Worm (Caenorhabditis elegans) whole organism, L4 larva: ENCODE results near the gene fbxb-55.

ENCODE experiments used
- D1046.2 ChIP-seq: fragments of 200-800 bp; sonication (Bioruptor generic); IDR thresholded peaks from 2 replicates; pipeline ENCODE4 v1.3.6; 2022; ENCODE audit warnings: missing genetic modification characterization, missing compliant biosample characterization
- F10B5.3 ChIP-seq: sonication (generic microtip); optimal IDR thresholded peaks from 2 replicates; lab custom pipeline; 2016; ENCODE audit warnings: mild to moderate bottlenecking, missing genetic modification characterization, missing compliant biosample characterization
- F37D6.2 ChIP-seq: sonication (generic microtip); optimal IDR thresholded peaks from 2 replicates; lab custom pipeline; 2016; ENCODE audit warnings: mild to moderate bottlenecking, missing genetic modification characterization, missing compliant biosample characterization
- F44E2.7 ChIP-seq: fragments of 200-800 bp; sonication (Bioruptor generic); IDR thresholded peaks from 2 replicates; pipeline ENCODE4 v2.1.2; 2022; ENCODE audit warnings: missing genetic modification characterization, missing compliant biosample characterization
- R02D3.7 ChIP-seq: fragments of 150-350 bp; sonication (generic microtip); optimal IDR thresholded peaks from 3 replicates; lab custom pipeline; 2014; ENCODE audit warnings: missing biosample characterization, missing genetic modification characterization
- Y48G9A.11 ChIP-seq: fragments of 200-800 bp; sonication (Bioruptor generic); IDR thresholded peaks from 2 replicates; pipeline ENCODE4 v1.3.6; 2022; ENCODE audit warnings: missing genetic modification reagents, missing genetic modification characterization, missing compliant biosample characterization
- Y75B8A.6 ChIP-seq: fragments of 200-800 bp; sonication (Bioruptor generic); IDR thresholded peaks from 2 replicates; pipeline ENCODE4 v1.3.6; 2022; ENCODE audit warnings: missing genetic modification reagents, missing genetic modification characterization, missing compliant biosample characterization
- aha-1 ChIP-seq: fragments of 150-350 bp; peaks from one replicate; lab custom pipeline; 2014; ENCODE audit warnings: missing biosample characterization, missing genetic modification characterization
- aly-2 ChIP-seq: sonication (generic microtip); optimal IDR thresholded peaks from 2 replicates; lab custom pipeline; 2018; ENCODE audit warnings: missing biosample characterization, missing genetic modification characterization
- ctbp-1 ChIP-seq: fragments of 200-800 bp; sonication (Bioruptor generic); IDR thresholded peaks from 2 replicates; pipeline ENCODE4 v1.3.6; 2022; ENCODE audit warnings: missing genetic modification reagents, missing genetic modification characterization, missing compliant biosample characterization
- daf-12 ChIP-seq: fragments of 150-350 bp; optimal IDR thresholded peaks from 2 replicates; lab custom pipeline; 2014; ENCODE audit warnings: missing biosample characterization, missing genetic modification reagents, missing genetic modification characterization
- daf-19 ChIP-seq: fragments of 200-800 bp; sonication (Bioruptor generic); conservative IDR thresholded peaks from 2 replicates; pipeline ENCODE4 v1.3.6; 2022; ENCODE audit warnings: missing genetic modification characterization, missing compliant biosample characterization
- dmd-8 ChIP-seq: fragments of 200-800 bp; sonication (Bioruptor generic); IDR thresholded peaks from 2 replicates; pipeline ENCODE4 v1.3.6; 2022; ENCODE audit warnings: missing genetic modification characterization, missing compliant biosample characterization
- dmd-9 ChIP-seq: fragments of 200-800 bp; sonication (Bioruptor generic); IDR thresholded peaks from 2 replicates; pipeline ENCODE4 v1.3.6; 2022; ENCODE audit warnings: missing genetic modification reagents, missing genetic modification characterization, missing compliant biosample characterization
- dve-1 ChIP-seq: sonication (generic microtip); optimal IDR thresholded peaks from 2 replicates; lab custom pipeline; 2017; ENCODE audit warnings: antibody characterized with exemption, mild to moderate bottlenecking, missing genetic modification characterization, missing compliant biosample characterization; ENCODE audit not compliant: insufficient read depth
- fkh-10 ChIP-seq: fragments of 150-350 bp; optimal IDR thresholded peaks from 2 replicates; lab custom pipeline; 2014; ENCODE audit warnings: missing biosample characterization, missing genetic modification reagents, missing genetic modification characterization
- fos-1 ChIP-seq: fragments of 150-350 bp; optimal IDR thresholded peaks from 2 replicates; lab custom pipeline; 2014; ENCODE audit warnings: missing biosample characterization, missing genetic modification characterization
- hif-1 ChIP-seq, 2 experiments: sonication (generic microtip); optimal IDR thresholded peaks; 2 replicates each; lab custom pipeline; 2016 to 2017; ENCODE audit warnings: missing compliant biosample characterization in 2 of 2, missing genetic modification characterization in 2 of 2, missing genetic modification reagents in 2 of 2, missing genotype in 2 of 2, mild to moderate bottlenecking in 1 of 2
- hlh-11 ChIP-seq: fragments of 200-800 bp; sonication (Bioruptor generic); optimal IDR thresholded peaks from 2 replicates; lab custom pipeline; 2018; ENCODE audit warnings: mild to moderate bottlenecking, missing genetic modification characterization, missing compliant biosample characterization
- hlh-30 ChIP-seq: sonication (generic microtip); optimal IDR thresholded peaks from 2 replicates; lab custom pipeline; 2017; ENCODE audit warnings: antibody characterized with exemption, mild to moderate bottlenecking, missing genetic modification characterization, missing compliant biosample characterization; ENCODE audit not compliant: insufficient read depth
- hmg-1.1 ChIP-seq: fragments of 200-800 bp; sonication (Bioruptor generic); IDR thresholded peaks from 2 replicates; pipeline ENCODE4 v1.3.6; 2022; ENCODE audit warnings: missing genetic modification reagents, missing genetic modification characterization, missing compliant biosample characterization
- jun-1 ChIP-seq: fragments of 150-350 bp; optimal IDR thresholded peaks from 2 replicates; lab custom pipeline; 2014; ENCODE audit warnings: missing biosample characterization, missing genetic modification reagents, missing genetic modification characterization
- lim-7 ChIP-seq: fragments of 200-800 bp; sonication (Bioruptor generic); IDR thresholded peaks from 2 replicates; pipeline ENCODE4 v1.3.6; 2022; ENCODE audit warnings: missing genetic modification characterization, missing compliant biosample characterization
- lin-13 ChIP-seq: fragments of 150-350 bp; optimal IDR thresholded peaks from 2 replicates; lab custom pipeline; 2014; ENCODE audit warnings: missing biosample characterization, missing genetic modification reagents, missing genetic modification characterization
- lin-29 ChIP-seq: fragments of 200-800 bp; sonication (Bioruptor generic); IDR thresholded peaks from 2 replicates; pipeline ENCODE4 v1.3.6; 2022; ENCODE audit warnings: missing genetic modification reagents, missing genetic modification characterization, missing compliant biosample characterization
- lir-3 ChIP-seq: sonication (generic microtip); optimal IDR thresholded peaks from 2 replicates; lab custom pipeline; 2016; ENCODE audit warnings: mild to moderate bottlenecking, missing genetic modification characterization, missing compliant biosample characterization
- madf-5 ChIP-seq, 2 experiments: fragments of 200-800 bp; sonication (Bioruptor generic); IDR thresholded peaks; 2 replicates each; pipeline ENCODE4 v1.3.6; 2022; ENCODE audit warnings: missing compliant biosample characterization in 2 of 2, missing genetic modification characterization in 2 of 2
- mdt-29 ChIP-seq: fragments of 200-800 bp; sonication (Bioruptor generic); IDR thresholded peaks from 2 replicates; pipeline ENCODE4 v1.3.6; 2022; ENCODE audit warnings: missing genetic modification reagents, missing genetic modification characterization, missing compliant biosample characterization
- mes-2 ChIP-seq: sonication (generic microtip); optimal IDR thresholded peaks from 2 replicates; lab custom pipeline; 2016; ENCODE audit warnings: missing genotype, mild to moderate bottlenecking, missing genetic modification characterization, missing compliant biosample characterization; ENCODE audit not compliant: poor library complexity, severe bottlenecking
- mxl-2 ChIP-seq: fragments of 200-800 bp; sonication (Bioruptor generic); conservative IDR thresholded peaks from 2 replicates; pipeline ENCODE4 v1.3.6; 2022; ENCODE audit warnings: missing genetic modification reagents, missing genetic modification characterization, missing compliant biosample characterization
- mxl-3 ChIP-seq: fragments of 200-800 bp; sonication (Bioruptor generic); optimal IDR thresholded peaks from 2 replicates; lab custom pipeline; 2018; ENCODE audit warnings: mild to moderate bottlenecking, missing genetic modification characterization, missing compliant biosample characterization
- nhr-10 ChIP-seq: fragments of 150-350 bp; optimal IDR thresholded peaks from 2 replicates; lab custom pipeline; 2014; ENCODE audit warnings: missing biosample characterization, missing genetic modification characterization
- nhr-102 ChIP-seq: sonication (generic microtip); optimal IDR thresholded peaks from 2 replicates; lab custom pipeline; 2016; ENCODE audit warnings: mild to moderate bottlenecking, missing genetic modification characterization, moderate library complexity, missing compliant biosample characterization
- nhr-11 ChIP-seq: fragments of 150-350 bp; optimal IDR thresholded peaks from 2 replicates; lab custom pipeline; 2014; ENCODE audit warnings: missing biosample characterization, missing genetic modification characterization
- nhr-111 ChIP-seq: fragments of 200-800 bp; sonication (Bioruptor generic); optimal IDR thresholded peaks from 2 replicates; lab custom pipeline; 2018; ENCODE audit warnings: mild to moderate bottlenecking, missing genetic modification characterization, missing compliant biosample characterization
- nhr-237 ChIP-seq: sonication (generic microtip); optimal IDR thresholded peaks from 2 replicates; lab custom pipeline; 2017; ENCODE audit warnings: missing biosample characterization, missing genetic modification characterization
- nhr-41 ChIP-seq: fragments of 200-800 bp; sonication (Bioruptor generic); IDR thresholded peaks from 2 replicates; pipeline ENCODE4 v1.3.6; 2022; ENCODE audit warnings: missing genetic modification reagents, missing genetic modification characterization, missing compliant biosample characterization
- nhr-6 ChIP-seq: fragments of 150-350 bp; optimal IDR thresholded peaks from 2 replicates; lab custom pipeline; 2014; ENCODE audit warnings: missing biosample characterization, missing genetic modification characterization
- nhr-77 ChIP-seq: fragments of 150-350 bp; optimal IDR thresholded peaks from 2 replicates; lab custom pipeline; 2014; ENCODE audit warnings: missing biosample characterization, missing genetic modification characterization
- pha-4 ChIP-seq, 2 experiments: fragments of 150-350 bp in 1 of 2; fragments of 200-800 bp in 1 of 2; sonication (Bioruptor generic) in 1 of 2; IDR thresholded peaks in 1 of 2; optimal IDR thresholded peaks in 1 of 2; 2 replicates each; pipeline versions ENCODE4 v1.3.6 to Lab custom; 2014 to 2022; ENCODE audit warnings: missing genetic modification characterization in 2 of 2, missing genetic modification reagents in 2 of 2, missing biosample characterization in 1 of 2, missing compliant biosample characterization in 1 of 2
- php-3 ChIP-seq: fragments of 200-800 bp; sonication (Bioruptor generic); IDR thresholded peaks from 2 replicates; pipeline ENCODE4 v1.3.6; 2022; ENCODE audit warnings: missing genetic modification reagents, missing genetic modification characterization, missing compliant biosample characterization
- saeg-2 ChIP-seq: fragments of 200-800 bp; sonication (Bioruptor generic); IDR thresholded peaks from 2 replicates; pipeline ENCODE4 v1.3.6; 2022; ENCODE audit warnings: missing genetic modification reagents, missing genetic modification characterization, missing compliant biosample characterization
- sdz-12 ChIP-seq: fragments of 200-800 bp; sonication (Bioruptor generic); optimal IDR thresholded peaks from 2 replicates; lab custom pipeline; 2018; ENCODE audit warnings: mild to moderate bottlenecking, missing genetic modification characterization, missing compliant biosample characterization
- snpc-1.2 ChIP-seq: fragments of 200-800 bp; sonication (Bioruptor generic); IDR thresholded peaks from 2 replicates; pipeline ENCODE4 v1.3.6; 2022; ENCODE audit warnings: missing genetic modification reagents, missing genetic modification characterization, missing compliant biosample characterization
- snpc-4 ChIP-seq: fragments of 150-350 bp; optimal IDR thresholded peaks from 2 replicates; lab custom pipeline; 2014; ENCODE audit warnings: missing biosample characterization, missing genetic modification characterization
- tra-1 ChIP-seq: fragments of 200-800 bp; sonication (Bioruptor generic); IDR thresholded peaks from 2 replicates; pipeline ENCODE4 v1.3.6; 2022; ENCODE audit warnings: missing genetic modification reagents, missing genetic modification characterization, missing compliant biosample characterization
- unc-130 ChIP-seq: sonication (generic microtip); optimal IDR thresholded peaks from 2 replicates; lab custom pipeline; 2016; ENCODE audit warnings: missing genetic modification reagents, missing genetic modification characterization, missing compliant biosample characterization
- zag-1 ChIP-seq: fragments of 150-350 bp; optimal IDR thresholded peaks from 2 replicates; lab custom pipeline; 2014; ENCODE audit warnings: missing biosample characterization, missing genetic modification characterization
- zfp-2 ChIP-seq: sonication (generic microtip); optimal IDR thresholded peaks from 2 replicates; lab custom pipeline; 2016; ENCODE audit warnings: mild to moderate bottlenecking, missing genetic modification characterization, missing compliant biosample characterization
- zip-11 ChIP-seq: fragments of 200-800 bp; sonication (Bioruptor generic); IDR thresholded peaks from 2 replicates; pipeline ENCODE4 v1.3.6; 2022; ENCODE audit warnings: missing genetic modification characterization, missing compliant biosample characterization
- zip-2 ChIP-seq: fragments of 150-350 bp; optimal IDR thresholded peaks from 2 replicates; lab custom pipeline; 2014; ENCODE audit warnings: missing biosample characterization, missing genetic modification characterization
- ztf-7 ChIP-seq: fragments of 150-350 bp; optimal IDR thresholded peaks from 2 replicates; lab custom pipeline; 2014; ENCODE audit warnings: missing biosample characterization, missing genetic modification characterization

fbxb-55 gene

DNA sequence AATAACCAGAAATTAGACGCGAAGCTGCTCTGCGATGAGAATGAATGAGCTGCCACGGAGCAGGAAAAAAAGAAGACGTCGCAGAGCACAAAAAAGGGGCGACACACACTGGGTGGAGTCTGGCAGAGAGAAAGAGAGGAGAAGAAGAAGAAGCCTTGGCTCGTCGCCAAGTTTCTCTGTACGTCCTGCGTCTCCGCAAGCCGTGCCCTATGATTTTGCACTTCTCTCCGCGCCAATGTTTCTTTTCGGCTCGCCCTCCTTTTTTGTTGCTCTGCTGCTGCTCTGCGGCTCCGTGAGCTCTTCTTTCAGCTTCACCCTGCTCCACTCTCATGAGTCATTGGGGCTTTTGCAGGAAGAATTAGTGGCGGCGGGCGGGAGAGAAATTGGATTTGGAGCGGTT, 33.7 kb upstream of the fbxb-55 start, which contains the start of gene hlh-30 (continued):
- TF ChIP-seq fos-1 (tag; lab: Kevin White, UChicago) (no peak), lin-29 (GFP tag; lab: Robert Waterston, UW) (no peak), saeg-2 (GFP tag; lab: Robert Waterston, UW) (no peak), nhr-102 (tag; lab: Kevin White, UChicago) (no peak), fkh-10 (peak; percentile 30), zfp-2 (no peak), daf-19 (GFP tag; lab: Robert Waterston, UW) (no peak), lim-7 (GFP tag; lab: Robert Waterston, UW) (0 out of 2 replicates have a peak, but pooled peaks have one; percentile 25), dve-1 (peak; percentile 29), nhr-77 (tag; lab: Kevin White, UChicago) (no peak), nhr-6 (tag; lab: Kevin White, UChicago) (peak; percentile 20), unc-130 (GFP tag; lab: Kevin White, UChicago) (no peak), F10B5.3 (no peak), mxl-3 (GFP tag; lab: Kevin White, UChicago) (no peak), aly-2 (tag; lab: Kevin White, UChicago) (no peak), hlh-11 (tag; lab: Kevin White, UChicago) (peak; percentile 47), lin-13 (GFP tag; lab: Kevin White, UChicago) (no peak), zag-1 (tag; lab: Kevin White, UChicago) (no peak), D1046.2 (GFP tag; lab: Robert Waterston, UW) (no peak), mxl-2 (no peak), madf-5 (GFP tag; IDR thresholded peaks at IDR 0.05; lab: Robert Waterston, UW) (no peak), snpc-1.2 (GFP tag; lab: Robert Waterston, UW) (no peak), snpc-4 (tag; lab: Kevin White, UChicago) (no peak), ztf-7 (tag; lab: Kevin White, UChicago) (no peak), ctbp-1 (GFP tag; lab: Robert Waterston, UW) (peak; percentile 76), sdz-12 (no peak), jun-1 (no peak), nhr-111 (GFP tag; lab: Kevin White, UChicago) (no peak), Y75B8A.6 (no peak), mes-2 (tag; lab: Kevin White, UChicago) (peak; percentile 11), R02D3.7 (no peak), zip-11 (no peak), Y48G9A.11 (GFP tag; lab: Robert Waterston, UW) (no peak), pha-4 (GFP tag; IDR thresholded peaks at IDR 0.05; lab: Robert Waterston, UW) (0 out of 2 replicates have a peak, but pooled peaks have one; percentile 7), pha-4 (tag; optimal IDR thresholded peaks at IDR 0.05; lab: Kevin White, UChicago) (no peak), nhr-237 (tag; lab: Kevin White, UChicago) (no peak), mdt-29 (GFP tag; lab: Robert Waterston, UW) (no peak), lir-3 (tag; lab: Kevin White, UChicago) (no peak), F44E2.7 (no peak), tra-1 (GFP tag; lab: Robert Waterston, UW) (0 out of 2 replicates have a peak, but pooled peaks have one; percentile 38), nhr-41 (GFP tag; lab: Robert Waterston, UW) (no peak), zip-2 (tag; lab: Kevin White, UChicago) (no peak), dmd-9 (GFP tag; lab: Robert Waterston, UW) (no peak), aha-1 (tag; lab: Kevin White, UChicago) (peak; percentile 82), hmg-1.1 (GFP tag; lab: Robert Waterston, UW) (peak; percentile 87), hif-1 (tag; optimal IDR thresholded peaks at IDR 0.05; lab: Kevin White, UChicago) (peak in 1 of 2 experiments; percentile 73), dmd-8 (GFP tag; lab: Robert Waterston, UW) (no peak), php-3 (GFP tag; lab: Robert Waterston, UW) (no peak), nhr-11 (tag; lab: Kevin White, UChicago) (peak; percentile 35), F37D6.2 (peak; percentile 68), daf-12 (no peak), hlh-30 (tag; lab: Kevin White, UChicago) (no peak), nhr-10 (no peak)
